Worm (Caenorhabditis elegans) whole organism, L2 larva: ENCODE results near the gene fmo-4.

Experiments
- C34F6.9 ChIP-seq: fragments of 150-350 bp; optimal IDR thresholded peaks from 2 replicates; lab custom pipeline; 2014; ENCODE audit warnings: missing biosample characterization, missing genetic modification characterization
- alr-1 ChIP-seq: fragments of 150-350 bp; optimal IDR thresholded peaks from 2 replicates; lab custom pipeline; 2014; ENCODE audit warnings: missing biosample characterization, missing genetic modification characterization
- ama-1 ChIP-seq: fragments of 150-350 bp; optimal IDR thresholded peaks from 2 replicates; lab custom pipeline; 2018; ENCODE audit warnings: inconsistent platforms
- blmp-1 ChIP-seq: sonication (generic microtip); optimal IDR thresholded peaks from 2 replicates; lab custom pipeline; 2017; ENCODE audit warnings: missing genetic modification characterization, mild to moderate bottlenecking, missing compliant biosample characterization, antibody characterized with exemption, moderate library complexity; ENCODE audit not compliant: insufficient read depth
- ceh-16 ChIP-seq: fragments of 150-350 bp; optimal IDR thresholded peaks from 2 replicates; lab custom pipeline; 2014; ENCODE audit warnings: missing biosample characterization, missing genetic modification characterization
- ceh-82 ChIP-seq: fragments of 150-350 bp; optimal IDR thresholded peaks from 2 replicates; lab custom pipeline; 2014; ENCODE audit warnings: missing biosample characterization, missing genetic modification characterization
- crh-2 ChIP-seq: sonication (generic microtip); optimal IDR thresholded peaks from 2 replicates; lab custom pipeline; 2017; ENCODE audit warnings: missing biosample characterization, missing genetic modification characterization
- dmd-4 ChIP-seq: sonication (generic microtip); optimal IDR thresholded peaks from 2 replicates; lab custom pipeline; 2017; ENCODE audit warnings: missing biosample characterization, missing genetic modification characterization
- egl-27 ChIP-seq: sonication (generic microtip); optimal IDR thresholded peaks from 3 replicates; lab custom pipeline; 2017; ENCODE audit warnings: missing biosample characterization, missing genetic modification reagents, missing genetic modification characterization
- elt-1 ChIP-seq: fragments of 150-350 bp; optimal IDR thresholded peaks from 2 replicates; lab custom pipeline; 2014; ENCODE audit warnings: missing biosample characterization, missing genetic modification characterization
- elt-3 ChIP-seq: sonication (generic microtip); optimal IDR thresholded peaks from 2 replicates; lab custom pipeline; 2017; ENCODE audit warnings: missing biosample characterization, missing genetic modification characterization
- gmeb-1 ChIP-seq: fragments of 150-350 bp; optimal IDR thresholded peaks from 2 replicates; lab custom pipeline; 2014; ENCODE audit warnings: missing biosample characterization, missing genetic modification characterization
- lin-11 ChIP-seq: fragments of 150-350 bp; sonication (generic microtip); optimal IDR thresholded peaks from 2 replicates; lab custom pipeline; 2014; ENCODE audit warnings: missing biosample characterization, missing genetic modification characterization, inconsistent platforms, mixed read lengths
- lin-39 ChIP-seq: fragments of 150-350 bp; optimal IDR thresholded peaks from 2 replicates; lab custom pipeline; 2014; ENCODE audit warnings: missing biosample characterization, missing genetic modification reagents, missing genetic modification characterization
- lsy-2 ChIP-seq, 2 experiments: fragments of 150-350 bp in 1 of 2; sonication (generic microtip) in 1 of 2; optimal IDR thresholded peaks; 2 replicates each; lab custom pipeline; 2014 to 2017; ENCODE audit warnings: missing biosample characterization in 2 of 2, missing genetic modification characterization in 2 of 2
- mab-5 ChIP-seq: fragments of 150-350 bp; optimal IDR thresholded peaks from 2 replicates; lab custom pipeline; 2014; ENCODE audit warnings: missing biosample characterization, missing genetic modification characterization
- mbf-1 ChIP-seq: sonication (generic microtip); optimal IDR thresholded peaks from 2 replicates; lab custom pipeline; 2017; ENCODE audit warnings: missing biosample characterization, missing genetic modification characterization
- mdl-1 ChIP-seq, 2 experiments: fragments of 150-350 bp in 1 of 2; sonication (generic microtip) in 1 of 2; optimal IDR thresholded peaks; 2 replicates each; lab custom pipeline; 2017; ENCODE audit warnings: missing biosample characterization in 2 of 2, missing genetic modification characterization in 2 of 2
- nhr-12 ChIP-seq: fragments of 150-350 bp; optimal IDR thresholded peaks from 2 replicates; lab custom pipeline; 2014; ENCODE audit warnings: missing biosample characterization, missing genetic modification characterization
- nhr-21 ChIP-seq: fragments of 150-350 bp; optimal IDR thresholded peaks from 2 replicates; lab custom pipeline; 2014; ENCODE audit warnings: missing biosample characterization, missing genetic modification characterization
- nhr-23 ChIP-seq: fragments of 150-350 bp; optimal IDR thresholded peaks from 2 replicates; lab custom pipeline; 2014; ENCODE audit warnings: missing biosample characterization, missing genetic modification reagents, missing genetic modification characterization
- nhr-237 ChIP-seq: fragments of 150-350 bp; optimal IDR thresholded peaks from 2 replicates; lab custom pipeline; 2014; ENCODE audit warnings: missing biosample characterization, missing genetic modification characterization
- nhr-25 ChIP-seq: fragments of 150-350 bp; sonication (generic microtip); optimal IDR thresholded peaks from 3 replicates; lab custom pipeline; 2014; ENCODE audit warnings: missing biosample characterization, missing genetic modification characterization
- nhr-6 ChIP-seq: fragments of 150-350 bp; optimal IDR thresholded peaks from 2 replicates; lab custom pipeline; 2014; ENCODE audit warnings: missing biosample characterization, missing genetic modification characterization
- nhr-77 ChIP-seq: fragments of 150-350 bp; optimal IDR thresholded peaks from 2 replicates; lab custom pipeline; 2014; ENCODE audit warnings: missing biosample characterization, missing genetic modification characterization
- peb-1 ChIP-seq: fragments of 150-350 bp; optimal IDR thresholded peaks from 2 replicates; lab custom pipeline; 2014; ENCODE audit warnings: missing biosample characterization, missing genetic modification characterization
- skn-1 ChIP-seq: sonication (generic microtip); optimal IDR thresholded peaks from 2 replicates; lab custom pipeline; 2017; ENCODE audit warnings: missing biosample characterization, missing genetic modification characterization
- sma-3 ChIP-seq: sonication (generic microtip); optimal IDR thresholded peaks from 2 replicates; lab custom pipeline; 2016; ENCODE audit warnings: missing genetic modification reagents, missing genetic modification characterization, missing compliant biosample characterization
- sma-9 ChIP-seq, 2 experiments: fragments of 150-350 bp in 1 of 2; sonication (generic microtip) in 1 of 2; optimal IDR thresholded peaks; 2 replicates each; lab custom pipeline; 2014 to 2016; ENCODE audit warnings: missing genetic modification characterization in 2 of 2, mild to moderate bottlenecking in 1 of 2, missing biosample characterization in 1 of 2, missing compliant biosample characterization in 1 of 2, missing genetic modification reagents in 1 of 2, moderate library complexity in 1 of 2
- unc-39 ChIP-seq: fragments of 150-350 bp; optimal IDR thresholded peaks from 2 replicates; lab custom pipeline; 2014; ENCODE audit warnings: missing biosample characterization, missing genetic modification characterization
- unc-62 ChIP-seq: fragments of 150-350 bp; optimal IDR thresholded peaks from 2 replicates; lab custom pipeline; 2014; ENCODE audit warnings: missing biosample characterization, missing genetic modification reagents, missing genetic modification characterization
- zag-1 ChIP-seq: fragments of 150-350 bp; optimal IDR thresholded peaks from 2 replicates; lab custom pipeline; 2014; ENCODE audit warnings: missing biosample characterization, missing genetic modification characterization
- ztf-1 ChIP-seq: fragments of 200-800 bp; sonication (Bioruptor generic); conservative IDR thresholded peaks from 2 replicates; pipeline ENCODE4 v1.3.6; 2022; ENCODE audit warnings: missing genetic modification characterization, missing compliant biosample characterization
- ztf-11 ChIP-seq: sonication (generic microtip); optimal IDR thresholded peaks from 2 replicates; lab custom pipeline; 2017; ENCODE audit warnings: missing biosample characterization, missing genetic modification characterization
- ztf-4 ChIP-seq: fragments of 150-350 bp; optimal IDR thresholded peaks from 2 replicates; lab custom pipeline; 2014; ENCODE audit warnings: missing biosample characterization, missing genetic modification characterization

The fmo-4 gene

DNA sequence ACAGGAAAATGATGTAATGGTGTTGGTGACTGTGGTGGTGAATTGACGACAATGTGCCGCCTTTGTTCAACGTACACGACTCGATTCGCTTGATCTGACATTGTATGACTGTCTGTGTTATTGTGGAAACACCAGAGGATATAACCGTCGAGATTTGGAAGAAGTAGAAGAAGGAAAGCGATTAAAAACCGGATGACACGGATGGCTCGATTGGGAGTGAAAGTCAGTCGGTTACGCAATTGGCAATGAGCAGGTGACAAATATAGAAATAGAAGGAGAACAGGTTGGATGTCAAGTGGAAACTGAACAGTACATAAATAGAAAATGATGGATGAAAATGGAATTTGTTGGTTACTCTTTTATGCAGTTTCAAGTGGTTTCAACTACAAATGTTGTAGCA is 5.6 kb downstream of the fmo-4 start, which contains the start of gene rdy-2:
TSS of gene rdy-2 (minus strand) at position 101 of the 400 bp plus-strand sequence.
- TF ChIP-seq nhr-12 (tag; lab: Kevin White, UChicago) = no peak
- TF ChIP-seq elt-1 (tag; lab: Kevin White, UChicago) = no peak
- no peak for TF ChIP-seq lin-39 (tag; lab: Kevin White, UChicago)
- no peak for TF ChIP-seq sma-3 (GFP tag; lab: Kevin White, UChicago)
- TF ChIP-seq blmp-1 (tag; lab: Kevin White, UChicago) = no peak
- no peak for TF ChIP-seq ceh-82
- TF ChIP-seq nhr-237 (tag; lab: Kevin White, UChicago) = no peak
- no peak for TF ChIP-seq mdl-1 (tag; optimal IDR thresholded peaks at IDR 0.05; lab: Kevin White, UChicago)
- TF ChIP-seq mab-5 = no peak
- no peak for TF ChIP-seq unc-39 (tag; lab: Kevin White, UChicago)
- TF ChIP-seq C34F6.9 (tag; lab: Kevin White, UChicago) = no peak
- no peak for TF ChIP-seq nhr-77
- no peak for TF ChIP-seq alr-1 (tag; lab: Kevin White, UChicago)
- no peak for TF ChIP-seq nhr-21 (tag; lab: Kevin White, UChicago)
- no peak for TF ChIP-seq nhr-25 (tag; lab: Kevin White, UChicago)
- no peak for TF ChIP-seq nhr-23
- TF ChIP-seq dmd-4 = no peak
- no peak for TF ChIP-seq mbf-1 (tag; lab: Kevin White, UChicago)
- no peak for TF ChIP-seq ama-1
- TF ChIP-seq egl-27 (tag; lab: Kevin White, UChicago) = no peak

DNA sequence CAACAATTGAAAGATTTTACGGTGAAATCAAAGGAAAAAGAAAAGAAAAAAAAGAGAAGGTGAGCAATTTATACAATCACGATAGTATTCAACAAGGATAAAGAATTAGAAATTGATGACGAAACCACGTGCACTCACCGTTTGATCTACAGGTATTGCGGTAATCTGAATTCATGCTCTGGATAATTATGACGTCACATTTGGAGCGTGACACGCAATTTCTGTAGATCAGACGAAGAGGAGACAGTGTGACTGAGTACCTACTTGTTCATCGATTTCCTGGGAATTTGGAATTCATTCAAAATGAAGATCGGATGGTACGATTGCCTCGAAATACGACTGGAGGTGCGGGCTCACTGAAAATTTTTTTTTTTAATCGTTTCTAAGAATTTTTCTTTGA is 8.1 kb downstream of the fmo-4 start:
- TF ChIP-seq nhr-6 (tag; lab: Kevin White, UChicago) (no peak), skn-1 (tag; lab: Kevin White, UChicago) (no peak), ztf-11 (tag; lab: Kevin White, UChicago) (no peak), egl-27 (tag; lab: Kevin White, UChicago) (no peak), ama-1 (no peak)

DNA sequence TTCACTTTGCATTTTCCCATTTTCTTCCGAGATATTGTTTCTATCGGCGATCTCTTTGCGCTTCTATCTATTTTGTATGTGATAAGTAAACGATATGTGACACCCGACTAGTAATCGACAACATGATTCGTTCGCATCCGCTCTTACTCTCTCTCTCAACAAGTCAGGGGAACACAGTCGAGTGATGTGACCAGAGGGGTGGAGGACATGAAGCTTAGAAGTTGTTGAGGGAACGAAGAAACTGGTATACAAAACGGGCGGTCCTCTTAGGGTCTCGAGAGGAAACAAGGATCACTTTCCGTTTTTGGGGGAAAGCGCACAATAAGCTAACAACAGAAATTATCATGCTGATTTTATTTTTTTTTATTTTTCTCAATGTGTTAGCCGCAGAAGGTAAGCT is 13.4 kb downstream of the fmo-4 start, which contains the start of gene F53F4.4:
TSS of gene F53F4.4 (plus strand) at position 301 of the 400 bp plus-strand sequence.
- TF ChIP-seq unc-39 (tag; lab: Kevin White, UChicago) (no peak), unc-62 (GFP tag; lab: Kevin White, UChicago) (no peak), peb-1 (tag; lab: Kevin White, UChicago) (no peak), sma-3 (GFP tag; lab: Kevin White, UChicago) (no peak), crh-2 (tag; lab: Kevin White, UChicago) (no peak), ztf-1 (GFP tag; lab: Robert Waterston, UW) (no peak), elt-3 (tag; lab: Kevin White, UChicago) (no peak), mbf-1 (tag; lab: Kevin White, UChicago) (no peak), lin-39 (tag; lab: Kevin White, UChicago) (no peak)
- TF ChIP-seq, all 48 proteins: peak for 0

DNA sequence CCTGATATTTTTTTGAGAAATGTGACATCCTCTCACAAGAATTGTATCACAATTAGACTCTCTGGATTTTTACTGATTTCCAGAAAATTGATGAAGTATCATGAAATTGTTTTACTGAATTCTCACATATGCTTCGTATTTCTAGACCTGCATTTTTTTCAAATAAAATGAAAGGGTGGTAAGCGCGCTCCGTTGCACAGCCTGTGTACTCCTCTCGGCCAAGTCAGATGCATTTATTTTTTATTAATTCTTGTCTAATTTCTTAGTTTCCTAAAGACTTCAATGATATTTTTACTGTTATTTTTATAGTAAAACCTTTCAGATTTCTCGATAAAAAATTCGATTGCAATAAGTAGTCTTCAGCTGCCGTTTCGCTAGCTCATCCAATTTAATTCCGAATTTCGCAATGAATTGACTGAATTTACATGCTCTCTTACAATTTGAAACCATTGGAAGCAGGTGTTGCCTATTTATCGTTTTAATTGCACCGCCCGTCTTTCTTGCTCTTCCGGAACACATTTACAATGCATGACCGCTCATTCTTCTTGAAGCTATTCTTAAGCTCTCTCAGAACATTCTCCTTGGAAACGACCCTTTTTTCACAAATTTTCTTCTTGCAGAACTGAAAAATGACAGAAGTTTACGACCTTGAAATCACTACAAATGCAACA is 14.9 kb downstream of the fmo-4 start, which contains the start of gene tbcb-1:
TSS of gene tbcb-1 (plus strand) at position 621 of the 671 bp plus-strand sequence.
- TF ChIP-seq ceh-16 (tag; lab: Kevin White, UChicago) (no peak), zag-1 (no peak), nhr-237 (tag; lab: Kevin White, UChicago) (no peak), gmeb-1 (tag; lab: Kevin White, UChicago) (peak; percentile 35), sma-3 (GFP tag; lab: Kevin White, UChicago) (peak; percentile 8), lsy-2 (tag; optimal IDR thresholded peaks at IDR 0.05; lab: Kevin White, UChicago) (peak in 1 of 2 experiments; percentile 55), sma-9 (GFP tag; optimal IDR thresholded peaks at IDR 0.05; lab: Kevin White, UChicago) (peak; percentile 31), sma-9 (tag; optimal IDR thresholded peaks at IDR 0.05; lab: Kevin White, UChicago) (no peak), C34F6.9 (tag; lab: Kevin White, UChicago) (peak; percentile 49), lin-11 (tag; lab: Kevin White, UChicago) (no peak), ztf-4 (tag; lab: Kevin White, UChicago) (no peak), nhr-25 (tag; lab: Kevin White, UChicago) (peak; percentile 35)
